Fruit fly (Drosophila melanogaster) whole organism, larva: Measurements from ENCODE around the gene Atf3.

ENCODE experiments used
- noc ChIP-seq: fragments of 200-800 bp; sonication (Bioruptor generic); optimal IDR thresholded peaks from 3 replicates; lab custom pipeline; 2019; ENCODE audit warnings: missing biosample characterization, mild to moderate bottlenecking, missing genetic modification characterization, moderate library complexity

Gene Atf3

dm6 chrX:1284238-1284637 is 9.2 kb upstream of the Atf3 start:
- TF ChIP-seq noc (tag; lab: Kevin White, UChicago): no peak

- TF ChIP-seq noc (tag; lab: Kevin White, UChicago): no peak
Observed at dm6 chrX:1282953-1283568, 8.0 kb upstream of the Atf3 start.

dm6 chrX:1282433-1282832 is 7.3 kb upstream of the Atf3 start:
- TF ChIP-seq noc (tag; lab: Kevin White, UChicago): no peak

dm6 chrX:1278825-1279643 is 4.0 kb upstream of the Atf3 start:
- no peak for TF ChIP-seq noc (tag; lab: Kevin White, UChicago)

dm6 chrX:1277528-1277883 is 2.4 kb upstream of the Atf3 start:
- TF ChIP-seq noc (tag; lab: Kevin White, UChicago): no peak

dm6 chrX:1276757-1277527 is 1.9 kb upstream of the Atf3 start:
- peak; percentile 77 for TF ChIP-seq noc (tag; lab: Kevin White, UChicago)

- no peak for TF ChIP-seq noc (tag; lab: Kevin White, UChicago)
Observed at dm6 chrX:1276047-1276756, 1.1 kb upstream of the Atf3 start.

- no peak for TF ChIP-seq noc (tag; lab: Kevin White, UChicago)
Observed at dm6 chrX:1272848-1273247, 2.2 kb downstream of the Atf3 start.

dm6 chrX:1271080-1271479 is 4.0 kb downstream of the Atf3 start:
- no peak for TF ChIP-seq noc (tag; lab: Kevin White, UChicago)

- TF ChIP-seq noc (tag; lab: Kevin White, UChicago): peak; percentile 68
Observed at dm6 chrX:1270655-1271054, 4.4 kb downstream of the Atf3 start.

- TF ChIP-seq noc (tag; lab: Kevin White, UChicago): no peak
Observed at dm6 chrX:1270183-1270582, 4.9 kb downstream of the Atf3 start.

- TF ChIP-seq noc (tag; lab: Kevin White, UChicago): no peak
Observed at dm6 chrX:1269700-1270099, 5.4 kb downstream of the Atf3 start.

dm6 chrX:1267625-1268024 is 7.5 kb downstream of the Atf3 start:
- no peak for TF ChIP-seq noc (tag; lab: Kevin White, UChicago)

dm6 chrX:1264547-1264946 is 10.5 kb downstream of the Atf3 start:
- TF ChIP-seq noc (tag; lab: Kevin White, UChicago): no peak

- no peak for TF ChIP-seq noc (tag; lab: Kevin White, UChicago)
Observed at dm6 chrX:1262536-1263263, 12.4 kb downstream of the Atf3 start.
